Worm (Caenorhabditis elegans) whole organism, L4 larva: ENCODE results near the gene spe-44.

Source experiments
- D1046.2 ChIP-seq: fragments of 200-800 bp; sonication (Bioruptor generic); IDR thresholded peaks from 2 replicates; pipeline ENCODE4 v1.3.6; 2022; ENCODE audit warnings: missing genetic modification characterization, missing compliant biosample characterization
- F44E2.7 ChIP-seq: fragments of 200-800 bp; sonication (Bioruptor generic); IDR thresholded peaks from 2 replicates; pipeline ENCODE4 v2.1.2; 2022; ENCODE audit warnings: missing genetic modification characterization, missing compliant biosample characterization
- F49E8.2 ChIP-seq: sonication (generic microtip); optimal IDR thresholded peaks from 2 replicates; lab custom pipeline; 2016; ENCODE audit warnings: missing compliant biosample characterization, mild to moderate bottlenecking, missing genetic modification characterization, borderline replicate concordance
- R02D3.7 ChIP-seq: fragments of 150-350 bp; sonication (generic microtip); optimal IDR thresholded peaks from 3 replicates; lab custom pipeline; 2014; ENCODE audit warnings: missing biosample characterization, missing genetic modification characterization
- T20F7.1 ChIP-seq: fragments of 200-800 bp; sonication (Bioruptor generic); optimal IDR thresholded peaks from 2 replicates; lab custom pipeline; 2018; ENCODE audit warnings: mild to moderate bottlenecking, missing genetic modification characterization, missing compliant biosample characterization
- T26A8.4 ChIP-seq: fragments of 200-800 bp; sonication (Bioruptor generic); IDR thresholded peaks from 2 replicates; pipeline ENCODE4 v1.3.6; 2022; ENCODE audit warnings: missing genetic modification characterization, missing compliant biosample characterization
- Y105C5A.15 ChIP-seq: fragments of 200-800 bp; sonication (Bioruptor generic); IDR thresholded peaks from 2 replicates; pipeline ENCODE4 v1.3.6; 2022; ENCODE audit warnings: missing genetic modification characterization, missing compliant biosample characterization
- ZK546.5 ChIP-seq, 2 experiments: sonication (generic microtip); optimal IDR thresholded peaks; 2 replicates each; lab custom pipeline; 2017; ENCODE audit warnings: missing biosample characterization in 2 of 2, missing genetic modification characterization in 2 of 2
- attf-4 ChIP-seq: sonication (generic microtip); optimal IDR thresholded peaks from 3 replicates; lab custom pipeline; 2017; ENCODE audit warnings: missing biosample characterization, missing genetic modification characterization
- ceh-20 ChIP-seq: fragments of 200-800 bp; sonication (Bioruptor generic); IDR thresholded peaks from 2 replicates; pipeline ENCODE4 v1.3.6; 2022; ENCODE audit warnings: missing genetic modification reagents, missing genetic modification characterization, missing compliant biosample characterization
- ceh-28 ChIP-seq: fragments of 150-350 bp; optimal IDR thresholded peaks from 2 replicates; lab custom pipeline; 2014; ENCODE audit warnings: missing biosample characterization, missing genetic modification reagents, missing genetic modification characterization
- ceh-82 ChIP-seq: sonication (generic microtip); optimal IDR thresholded peaks from 2 replicates; lab custom pipeline; 2017; ENCODE audit warnings: missing biosample characterization, missing genetic modification characterization
- cey-2 ChIP-seq: sonication (generic microtip); optimal IDR thresholded peaks from 3 replicates; lab custom pipeline; 2017; ENCODE audit warnings: missing genetic modification characterization, mild to moderate bottlenecking, missing compliant biosample characterization, antibody characterized with exemption, borderline replicate concordance; ENCODE audit not compliant: insufficient read depth
- ctbp-1 ChIP-seq: fragments of 200-800 bp; sonication (Bioruptor generic); IDR thresholded peaks from 2 replicates; pipeline ENCODE4 v1.3.6; 2022; ENCODE audit warnings: missing genetic modification reagents, missing genetic modification characterization, missing compliant biosample characterization
- daf-12 ChIP-seq: fragments of 150-350 bp; optimal IDR thresholded peaks from 2 replicates; lab custom pipeline; 2014; ENCODE audit warnings: missing biosample characterization, missing genetic modification reagents, missing genetic modification characterization
- daf-16 ChIP-seq, 3 experiments: sonication (generic microtip); optimal IDR thresholded peaks; 2 replicates each; lab custom pipeline; 2016 to 2017; ENCODE audit warnings: missing genetic modification characterization in 3 of 3, missing genetic modification reagents in 3 of 3, mild to moderate bottlenecking in 2 of 3, missing compliant biosample characterization in 2 of 3, missing biosample characterization in 1 of 3, moderate library complexity in 1 of 3
- dmd-8 ChIP-seq: fragments of 200-800 bp; sonication (Bioruptor generic); IDR thresholded peaks from 2 replicates; pipeline ENCODE4 v1.3.6; 2022; ENCODE audit warnings: missing genetic modification characterization, missing compliant biosample characterization
- dpl-1 ChIP-seq: fragments of 150-350 bp; optimal IDR thresholded peaks from 2 replicates; lab custom pipeline; 2014; ENCODE audit warnings: missing biosample characterization, missing genetic modification reagents, missing genetic modification characterization
- egl-43 ChIP-seq: fragments of 200-800 bp; sonication (Bioruptor generic); IDR thresholded peaks from 2 replicates; pipeline ENCODE4 v1.3.6; 2022; ENCODE audit warnings: missing genetic modification reagents, missing genetic modification characterization, missing compliant biosample characterization
- fkh-10 ChIP-seq: fragments of 150-350 bp; optimal IDR thresholded peaks from 2 replicates; lab custom pipeline; 2014; ENCODE audit warnings: missing biosample characterization, missing genetic modification reagents, missing genetic modification characterization
- gei-8 ChIP-seq: fragments of 200-800 bp; sonication (Bioruptor generic); optimal IDR thresholded peaks from 2 replicates; lab custom pipeline; 2018; ENCODE audit warnings: mild to moderate bottlenecking, missing genetic modification characterization, missing compliant biosample characterization
- hif-1 ChIP-seq, 2 experiments: sonication (generic microtip); optimal IDR thresholded peaks; 2 replicates each; lab custom pipeline; 2016 to 2017; ENCODE audit warnings: missing compliant biosample characterization in 2 of 2, missing genetic modification characterization in 2 of 2, missing genetic modification reagents in 2 of 2, missing genotype in 2 of 2, mild to moderate bottlenecking in 1 of 2
- hlh-11 ChIP-seq: fragments of 200-800 bp; sonication (Bioruptor generic); optimal IDR thresholded peaks from 2 replicates; lab custom pipeline; 2018; ENCODE audit warnings: mild to moderate bottlenecking, missing genetic modification characterization, missing compliant biosample characterization
- hmg-1.1 ChIP-seq: fragments of 200-800 bp; sonication (Bioruptor generic); IDR thresholded peaks from 2 replicates; pipeline ENCODE4 v1.3.6; 2022; ENCODE audit warnings: missing genetic modification reagents, missing genetic modification characterization, missing compliant biosample characterization
- jun-1 ChIP-seq: fragments of 150-350 bp; optimal IDR thresholded peaks from 2 replicates; lab custom pipeline; 2014; ENCODE audit warnings: missing biosample characterization, missing genetic modification reagents, missing genetic modification characterization
- lin-13 ChIP-seq: fragments of 150-350 bp; optimal IDR thresholded peaks from 2 replicates; lab custom pipeline; 2014; ENCODE audit warnings: missing biosample characterization, missing genetic modification reagents, missing genetic modification characterization
- lin-15B ChIP-seq: fragments of 150-350 bp; sonication (generic microtip); optimal IDR thresholded peaks from 3 replicates; lab custom pipeline; 2014; ENCODE audit warnings: missing biosample characterization, missing genetic modification characterization
- lin-29 ChIP-seq: fragments of 200-800 bp; sonication (Bioruptor generic); IDR thresholded peaks from 2 replicates; pipeline ENCODE4 v1.3.6; 2022; ENCODE audit warnings: missing genetic modification reagents, missing genetic modification characterization, missing compliant biosample characterization
- lin-38 ChIP-seq: fragments of 200-800 bp; sonication (Bioruptor generic); IDR thresholded peaks from 2 replicates; pipeline ENCODE4 v1.3.6; 2022; ENCODE audit warnings: missing genetic modification reagents, missing genetic modification characterization, missing compliant biosample characterization
- lin-39 ChIP-seq: fragments of 150-350 bp; optimal IDR thresholded peaks from 2 replicates; lab custom pipeline; 2014; ENCODE audit warnings: missing biosample characterization, missing genetic modification reagents, missing genetic modification characterization
- lsy-2 ChIP-seq, 2 experiments: fragments of 150-350 bp in 1 of 2; sonication (generic microtip) in 1 of 2; optimal IDR thresholded peaks; 2 replicates each; lab custom pipeline; 2014 to 2017; ENCODE audit warnings: missing biosample characterization in 2 of 2, missing genetic modification characterization in 2 of 2
- mdt-29 ChIP-seq: fragments of 200-800 bp; sonication (Bioruptor generic); IDR thresholded peaks from 2 replicates; pipeline ENCODE4 v1.3.6; 2022; ENCODE audit warnings: missing genetic modification reagents, missing genetic modification characterization, missing compliant biosample characterization
- mes-2 ChIP-seq: sonication (generic microtip); optimal IDR thresholded peaks from 2 replicates; lab custom pipeline; 2016; ENCODE audit warnings: missing genotype, mild to moderate bottlenecking, missing genetic modification characterization, missing compliant biosample characterization; ENCODE audit not compliant: poor library complexity, severe bottlenecking
- nhr-102 ChIP-seq: sonication (generic microtip); optimal IDR thresholded peaks from 2 replicates; lab custom pipeline; 2016; ENCODE audit warnings: mild to moderate bottlenecking, missing genetic modification characterization, moderate library complexity, missing compliant biosample characterization
- nhr-111 ChIP-seq: fragments of 200-800 bp; sonication (Bioruptor generic); optimal IDR thresholded peaks from 2 replicates; lab custom pipeline; 2018; ENCODE audit warnings: mild to moderate bottlenecking, missing genetic modification characterization, missing compliant biosample characterization
- nhr-48 ChIP-seq: sonication (generic microtip); optimal IDR thresholded peaks from 2 replicates; lab custom pipeline; 2016; ENCODE audit warnings: mild to moderate bottlenecking, missing genetic modification characterization, missing compliant biosample characterization
- nhr-77 ChIP-seq: fragments of 150-350 bp; optimal IDR thresholded peaks from 2 replicates; lab custom pipeline; 2014; ENCODE audit warnings: missing biosample characterization, missing genetic modification characterization
- pha-4 ChIP-seq, 2 experiments: fragments of 150-350 bp in 1 of 2; fragments of 200-800 bp in 1 of 2; sonication (Bioruptor generic) in 1 of 2; IDR thresholded peaks in 1 of 2; optimal IDR thresholded peaks in 1 of 2; 2 replicates each; pipeline versions ENCODE4 v1.3.6 to Lab custom; 2014 to 2022; ENCODE audit warnings: missing genetic modification characterization in 2 of 2, missing genetic modification reagents in 2 of 2, missing biosample characterization in 1 of 2, missing compliant biosample characterization in 1 of 2
- rbr-2 ChIP-seq: sonication (generic microtip); optimal IDR thresholded peaks from 2 replicates; lab custom pipeline; 2016; ENCODE audit warnings: missing genotype, missing genetic modification characterization, missing compliant biosample characterization
- set-16 ChIP-seq: fragments of 200-800 bp; sonication (Bioruptor generic); IDR thresholded peaks from 2 replicates; pipeline ENCODE4 v1.3.6; 2022; ENCODE audit warnings: missing genetic modification reagents, missing genetic modification characterization, missing compliant biosample characterization
- spr-3 ChIP-seq: fragments of 200-800 bp; sonication (Bioruptor generic); optimal IDR thresholded peaks from 2 replicates; lab custom pipeline; 2018; ENCODE audit warnings: mild to moderate bottlenecking, missing genetic modification characterization, missing compliant biosample characterization
- tag-97 ChIP-seq: fragments of 200-800 bp; sonication (Bioruptor generic); IDR thresholded peaks from 2 replicates; pipeline ENCODE4 v1.3.6; 2022; ENCODE audit warnings: missing genetic modification characterization, missing compliant biosample characterization
- tra-1 ChIP-seq: fragments of 200-800 bp; sonication (Bioruptor generic); IDR thresholded peaks from 2 replicates; pipeline ENCODE4 v1.3.6; 2022; ENCODE audit warnings: missing genetic modification reagents, missing genetic modification characterization, missing compliant biosample characterization
- vab-7 ChIP-seq: fragments of 200-800 bp; sonication (Bioruptor generic); IDR thresholded peaks from 2 replicates; pipeline ENCODE4 v1.3.6; 2022; ENCODE audit warnings: missing genetic modification reagents, missing genetic modification characterization, missing compliant biosample characterization
- zag-1 ChIP-seq: fragments of 150-350 bp; optimal IDR thresholded peaks from 2 replicates; lab custom pipeline; 2014; ENCODE audit warnings: missing biosample characterization, missing genetic modification characterization
- zfp-2 ChIP-seq: sonication (generic microtip); optimal IDR thresholded peaks from 2 replicates; lab custom pipeline; 2016; ENCODE audit warnings: mild to moderate bottlenecking, missing genetic modification characterization, missing compliant biosample characterization
- zfp-3 ChIP-seq: fragments of 200-800 bp; sonication (Bioruptor generic); conservative IDR thresholded peaks from 2 replicates; pipeline ENCODE4 v1.3.6; 2022; ENCODE audit warnings: missing genetic modification reagents, missing genetic modification characterization, missing compliant biosample characterization
- zip-11 ChIP-seq: fragments of 200-800 bp; sonication (Bioruptor generic); IDR thresholded peaks from 2 replicates; pipeline ENCODE4 v1.3.6; 2022; ENCODE audit warnings: missing genetic modification characterization, missing compliant biosample characterization
- zip-2 ChIP-seq: fragments of 150-350 bp; optimal IDR thresholded peaks from 2 replicates; lab custom pipeline; 2014; ENCODE audit warnings: missing biosample characterization, missing genetic modification characterization
- ztf-11 ChIP-seq: fragments of 150-350 bp; optimal IDR thresholded peaks from 2 replicates; lab custom pipeline; 2014; ENCODE audit warnings: missing biosample characterization, missing genetic modification characterization
- ztf-7 ChIP-seq: fragments of 150-350 bp; optimal IDR thresholded peaks from 2 replicates; lab custom pipeline; 2014; ENCODE audit warnings: missing biosample characterization, missing genetic modification characterization

Gene spe-44

ce11 chrIV:12404137-12404536 lies 49.9 kb downstream of the spe-44 start, which contains the start of gene gex-3 (continued):
- TF ChIP-seq set-16 (GFP tag; lab: Robert Waterston, UW) (no peak), mdt-29 (no peak), dpl-1 (GFP tag; lab: Kevin White, UChicago) (peak; percentile 91), mes-2 (peak; percentile 92), hlh-11 (tag; lab: Kevin White, UChicago) (peak; percentile 50), nhr-102 (tag; lab: Kevin White, UChicago) (no peak), ceh-82 (tag; lab: Kevin White, UChicago) (no peak), R02D3.7 (tag; lab: Kevin White, UChicago) (no peak), F49E8.2 (tag; lab: Kevin White, UChicago) (peak; percentile 31), hif-1 (tag; optimal IDR thresholded peaks at IDR 0.05; lab: Kevin White, UChicago) (peak in 1 of 2 experiments; percentile 49), zip-11 (GFP tag; lab: Robert Waterston, UW) (no peak), attf-4 (tag; lab: Kevin White, UChicago) (no peak), lin-38 (GFP tag; lab: Robert Waterston, UW) (peak; percentile 97), lin-13 (peak; percentile 87), T20F7.1 (no peak), dmd-8 (GFP tag; lab: Robert Waterston, UW) (no peak), ceh-20 (GFP tag; lab: Robert Waterston, UW) (no peak), daf-16 (GFP tag; optimal IDR thresholded peaks at IDR 0.05; lab: Kevin White, UChicago) (no peak), daf-16 (tag; optimal IDR thresholded peaks at IDR 0.05; lab: Kevin White, UChicago) (peak; percentile 51), lin-15B (tag; lab: Kevin White, UChicago) (peak; percentile 61), T26A8.4 (GFP tag; lab: Robert Waterston, UW) (peak; percentile 56), pha-4 (GFP tag; IDR thresholded peaks at IDR 0.05; lab: Robert Waterston, UW) (no peak), pha-4 (tag; optimal IDR thresholded peaks at IDR 0.05; lab: Kevin White, UChicago) (peak; percentile 69), lsy-2 (tag; optimal IDR thresholded peaks at IDR 0.05; lab: Kevin White, UChicago) (peak; percentile 61 to 95), cey-2 (tag; lab: Kevin White, UChicago) (no peak), daf-12 (no peak), hmg-1.1 (GFP tag; lab: Robert Waterston, UW) (peak; percentile 65), gei-8 (GFP tag; lab: Kevin White, UChicago) (no peak), spr-3 (GFP tag; lab: Kevin White, UChicago) (no peak), vab-7 (GFP tag; lab: Robert Waterston, UW) (peak; percentile 58), lin-39 (tag; lab: Kevin White, UChicago) (no peak), nhr-111 (GFP tag; lab: Kevin White, UChicago) (no peak), D1046.2 (GFP tag; lab: Robert Waterston, UW) (no peak), ceh-28 (no peak), jun-1 (no peak), F44E2.7 (GFP tag; lab: Robert Waterston, UW) (no peak), fkh-10 (peak; percentile 85), ctbp-1 (GFP tag; lab: Robert Waterston, UW) (no peak), zfp-3 (GFP tag; lab: Robert Waterston, UW) (no peak), zag-1 (tag; lab: Kevin White, UChicago) (no peak), tra-1 (GFP tag; lab: Robert Waterston, UW) (no peak), egl-43 (no peak), ZK546.5 (tag; optimal IDR thresholded peaks at IDR 0.05; lab: Kevin White, UChicago) (peak in 1 of 2 experiments; percentile 55), zip-2 (no peak), zfp-2 (tag; lab: Kevin White, UChicago) (no peak), nhr-48 (no peak), tag-97 (no peak), nhr-77 (tag; lab: Kevin White, UChicago) (peak; percentile 59), ztf-11 (no peak), Y105C5A.15 (GFP tag; lab: Robert Waterston, UW) (no peak), ztf-7 (tag; lab: Kevin White, UChicago) (no peak), rbr-2 (tag; lab: Kevin White, UChicago) (peak; percentile 54), lin-29 (GFP tag; lab: Robert Waterston, UW) (no peak)
